Fruit fly (Drosophila melanogaster) whole organism, embryonic: ENCODE measurements around the gene CG4291.
A peak's percentile ranks its signal among the peaks of the same experiment; 100 is the strongest.

Source experiments
- Atf-2 ChIP-seq: fragments of 200-800 bp; sonication (Bioruptor generic); optimal IDR thresholded peaks from 2 replicates; lab custom pipeline; 2016; ENCODE audit warnings: missing biosample characterization, missing genetic modification characterization
- B-H1 ChIP-seq: fragments of 200-800 bp; sonication (Bioruptor generic); IDR thresholded peaks from 3 replicates; pipeline ENCODE4 v1.3.6; 2022; ENCODE audit warnings: missing biosample characterization, missing genetic modification characterization
- B-H2 ChIP-seq: fragments of 200-800 bp; sonication (Bioruptor generic); optimal IDR thresholded peaks from 2 replicates; lab custom pipeline; 2018; ENCODE audit warnings: missing biosample characterization, mild to moderate bottlenecking, missing genetic modification characterization
- CG10267 ChIP-seq: fragments of 200-800 bp; sonication (Bioruptor generic); optimal IDR thresholded peaks from 2 replicates; lab custom pipeline; 2018; ENCODE audit warnings: missing biosample characterization, mild to moderate bottlenecking, missing genetic modification characterization, moderate library complexity
- CG10431 ChIP-seq: fragments of 200-800 bp; sonication (Bioruptor generic); optimal IDR thresholded peaks from 3 replicates; lab custom pipeline; 2018; ENCODE audit warnings: missing biosample characterization, mild to moderate bottlenecking, missing genetic modification characterization
- CG10462 ChIP-seq: fragments of 200-800 bp; sonication (Bioruptor generic); optimal IDR thresholded peaks from 2 replicates; lab custom pipeline; 2016; ENCODE audit warnings: missing biosample characterization, missing genetic modification characterization
- CG11093 ChIP-seq: fragments of 200-800 bp; sonication (Bioruptor generic); IDR thresholded peaks from 3 replicates; pipeline ENCODE4 v1.3.6; 2022; ENCODE audit warnings: missing biosample characterization, missing genetic modification characterization
- CG11456 ChIP-seq: fragments of 200-800 bp; sonication (Bioruptor generic); IDR thresholded peaks from 3 replicates; pipeline ENCODE4 v1.3.6; 2022; ENCODE audit warnings: missing biosample characterization, missing genetic modification characterization
- CG11723 ChIP-seq: fragments of 200-800 bp; sonication (Bioruptor generic); optimal IDR thresholded peaks from 2 replicates; lab custom pipeline; 2017; ENCODE audit warnings: missing biosample characterization, mild to moderate bottlenecking, missing genetic modification characterization
- CG13424 ChIP-seq: fragments of 200-800 bp; sonication (Bioruptor generic); optimal IDR thresholded peaks from 2 replicates; lab custom pipeline; 2019; ENCODE audit warnings: missing biosample characterization, mild to moderate bottlenecking, missing genetic modification characterization, moderate library complexity
- CG15011 ChIP-seq: fragments of 200-800 bp; sonication (Bioruptor generic); optimal IDR thresholded peaks from 3 replicates; lab custom pipeline; 2018; ENCODE audit warnings: missing biosample characterization, mild to moderate bottlenecking, missing genetic modification characterization
- CG1529 ChIP-seq: fragments of 200-800 bp; sonication (Bioruptor generic); optimal IDR thresholded peaks from 3 replicates; lab custom pipeline; 2018; ENCODE audit warnings: missing biosample characterization, missing genetic modification characterization
- CG15696 ChIP-seq: fragments of 200-800 bp; sonication (Bioruptor generic); optimal IDR thresholded peaks from 2 replicates; lab custom pipeline; 2019; ENCODE audit warnings: missing biosample characterization, mild to moderate bottlenecking, missing genetic modification characterization, moderate library complexity
- CG17359 ChIP-seq: fragments of 200-800 bp; sonication (Bioruptor generic); optimal IDR thresholded peaks from 3 replicates; lab custom pipeline; 2018; ENCODE audit warnings: missing biosample characterization, mild to moderate bottlenecking, missing genetic modification characterization, moderate library complexity
- CG18599 ChIP-seq: fragments of 200-800 bp; sonication (Bioruptor generic); optimal IDR thresholded peaks from 3 replicates; lab custom pipeline; 2017; ENCODE audit warnings: missing biosample characterization, missing genetic modification characterization, mild to moderate bottlenecking, moderate library complexity, missing genetic modification reagents
- CG2712 ChIP-seq: fragments of 200-800 bp; optimal IDR thresholded peaks from 3 replicates; lab custom pipeline; 2019; ENCODE audit warnings: missing biosample characterization, mild to moderate bottlenecking, missing genetic modification characterization, moderate library complexity
- CG3995 ChIP-seq: fragments of 200-800 bp; sonication (Bioruptor generic); optimal IDR thresholded peaks from 3 replicates; lab custom pipeline; 2016; ENCODE audit warnings: missing biosample characterization, missing genetic modification characterization
- CG4282 ChIP-seq: fragments of 200-800 bp; sonication (Bioruptor generic); optimal IDR thresholded peaks from 2 replicates; lab custom pipeline; 2016; ENCODE audit warnings: missing biosample characterization, missing genetic modification characterization
- CG8944 ChIP-seq: fragments of 200-800 bp; sonication (Bioruptor generic); optimal IDR thresholded peaks from 3 replicates; lab custom pipeline; 2016; ENCODE audit warnings: missing biosample characterization, missing genetic modification characterization
- CG9817 ChIP-seq: fragments of 200-800 bp; sonication (Bioruptor generic); optimal IDR thresholded peaks from 2 replicates; lab custom pipeline; 2018; ENCODE audit warnings: missing biosample characterization, mild to moderate bottlenecking, missing genetic modification characterization, moderate library complexity
- D19B ChIP-seq: fragments of 200-800 bp; sonication (Bioruptor generic); optimal IDR thresholded peaks from 2 replicates; lab custom pipeline; 2017; ENCODE audit warnings: missing biosample characterization, mild to moderate bottlenecking, missing genetic modification characterization
- HLH3B ChIP-seq: fragments of 200-800 bp; sonication (Bioruptor generic); IDR thresholded peaks from 2 replicates; pipeline ENCODE4 v1.3.6; 2022; ENCODE audit warnings: missing biosample characterization, missing genetic modification characterization
- Lpt ChIP-seq: fragments of >200 bp; optimal IDR thresholded peaks from 2 replicates; lab custom pipeline; 2018; ENCODE audit warnings: missing biosample characterization, missing genetic modification characterization
- MESR4 ChIP-seq: fragments of 200-800 bp; sonication (Bioruptor generic); optimal IDR thresholded peaks from 2 replicates; lab custom pipeline; 2018; ENCODE audit warnings: missing biosample characterization, mild to moderate bottlenecking, missing genetic modification characterization, moderate library complexity
- MTF-1 ChIP-seq: fragments of 200-800 bp; sonication (Bioruptor generic); optimal IDR thresholded peaks from 2 replicates; lab custom pipeline; 2018; ENCODE audit warnings: missing biosample characterization, mild to moderate bottlenecking, missing genetic modification characterization, borderline replicate concordance
- NfI ChIP-seq: fragments of 200-800 bp; sonication (Bioruptor generic); optimal IDR thresholded peaks from 3 replicates; lab custom pipeline; 2018; ENCODE audit warnings: missing biosample characterization, mild to moderate bottlenecking, missing genetic modification characterization, moderate library complexity
- Oli ChIP-seq: fragments of 200-800 bp; sonication (Bioruptor generic); optimal IDR thresholded peaks from 2 replicates; lab custom pipeline; 2018; ENCODE audit warnings: missing biosample characterization, mild to moderate bottlenecking, missing genetic modification characterization, moderate library complexity
- Ptx1 ChIP-seq: fragments of 200-800 bp; sonication (Bioruptor generic); IDR thresholded peaks from 2 replicates; pipeline ENCODE4 v1.3.6; 2022; ENCODE audit warnings: missing biosample characterization, missing genetic modification characterization
- Stat92E ChIP-seq, 3 experiments: fragments of >200 bp in 2 of 3; fragments of 200-800 bp in 1 of 3; sonication (Bioruptor generic) in 1 of 3; optimal IDR thresholded peaks; 2 replicates each; lab custom pipeline; 2017 to 2019; ENCODE audit warnings: missing biosample characterization in 3 of 3, missing genetic modification characterization in 3 of 3, mild to moderate bottlenecking in 1 of 3, moderate library complexity in 1 of 3
- bcd ChIP-seq: fragments of 200-800 bp; sonication (Bioruptor generic); optimal IDR thresholded peaks from 2 replicates; lab custom pipeline; 2017; ENCODE audit warnings: missing biosample characterization, mild to moderate bottlenecking, missing genetic modification characterization
- bowl ChIP-seq: fragments of 200-800 bp; sonication (Bioruptor generic); IDR thresholded peaks from 2 replicates; pipeline ENCODE4 v1.3.6; 2022; ENCODE audit warnings: missing biosample characterization, missing genetic modification characterization
- croc ChIP-seq: fragments of 200-800 bp; sonication (Bioruptor generic); conservative IDR thresholded peaks from 3 replicates; pipeline ENCODE4 v1.3.6; 2022; ENCODE audit warnings: missing biosample characterization, missing genetic modification characterization
- dysf ChIP-seq: fragments of 200-800 bp; sonication (Bioruptor generic); IDR thresholded peaks from 3 replicates; pipeline ENCODE4 v1.3.6; 2022; ENCODE audit warnings: missing biosample characterization, missing genetic modification characterization
- en ChIP-seq: fragments of 200-800 bp; sonication (Bioruptor generic); optimal IDR thresholded peaks from 2 replicates; lab custom pipeline; 2016; ENCODE audit warnings: missing biosample characterization, missing genetic modification characterization
- ewg ChIP-seq: fragments of 200-800 bp; sonication (Bioruptor generic); optimal IDR thresholded peaks from 3 replicates; lab custom pipeline; 2017; ENCODE audit warnings: mild to moderate bottlenecking, missing biosample characterization, missing genetic modification reagents, missing genetic modification characterization
- fd102C ChIP-seq: fragments of 200-800 bp; sonication (Bioruptor generic); optimal IDR thresholded peaks from 2 replicates; lab custom pipeline; 2018; ENCODE audit warnings: missing biosample characterization, mild to moderate bottlenecking, missing genetic modification characterization, moderate library complexity
- fd3F ChIP-seq: fragments of 200-800 bp; sonication (Bioruptor generic); optimal IDR thresholded peaks from 2 replicates; lab custom pipeline; 2018; ENCODE audit warnings: missing biosample characterization, mild to moderate bottlenecking, missing genetic modification characterization, moderate library complexity
- hkb ChIP-seq, 2 experiments: fragments of 200-800 bp in 1 of 2; fragments of >200 bp in 1 of 2; sonication (Bioruptor generic) in 1 of 2; IDR thresholded peaks in 1 of 2; optimal IDR thresholded peaks in 1 of 2; 2 replicates each; pipeline versions ENCODE4 v1.3.6 to Lab custom; 2017 to 2022; ENCODE audit warnings: missing biosample characterization in 1 of 2, missing genetic modification characterization in 1 of 2
- inv ChIP-seq: fragments of 200-800 bp; sonication (Bioruptor generic); IDR thresholded peaks from 2 replicates; pipeline ENCODE4 v1.3.6; 2022; ENCODE audit warnings: missing biosample characterization, missing genetic modification characterization; ENCODE audit not compliant: partially characterized antibody
- mirr ChIP-seq: fragments of 200-800 bp; sonication (Bioruptor generic); optimal IDR thresholded peaks from 3 replicates; lab custom pipeline; 2018; ENCODE audit warnings: missing biosample characterization, mild to moderate bottlenecking, missing genetic modification characterization
- mld ChIP-seq: fragments of 200-800 bp; sonication (Bioruptor generic); IDR thresholded peaks from 3 replicates; pipeline ENCODE4 v1.3.6; 2022; ENCODE audit warnings: missing biosample characterization, missing genetic modification characterization; ENCODE audit not compliant: partially characterized antibody
- nom ChIP-seq: fragments of 200-800 bp; sonication (Bioruptor generic); optimal IDR thresholded peaks from 2 replicates; lab custom pipeline; 2017; ENCODE audit warnings: missing biosample characterization, missing genetic modification characterization, mild to moderate bottlenecking, moderate library complexity, missing genetic modification reagents
- sens ChIP-seq: fragments of 200-800 bp; sonication (Bioruptor generic); peaks from one replicate; lab custom pipeline; 2016; ENCODE audit warnings: missing biosample characterization, missing genetic modification characterization
- slp2 ChIP-seq: fragments of 200-800 bp; sonication (Bioruptor generic); optimal IDR thresholded peaks from 2 replicates; lab custom pipeline; 2016; ENCODE audit warnings: missing biosample characterization, missing genetic modification characterization
- trh ChIP-seq: fragments of 200-800 bp; sonication (Bioruptor generic); optimal IDR thresholded peaks from 2 replicates; lab custom pipeline; 2016; ENCODE audit warnings: missing biosample characterization, missing genetic modification characterization
- tup ChIP-seq: fragments of 200-800 bp; sonication (Bioruptor generic); optimal IDR thresholded peaks from 2 replicates; lab custom pipeline; 2016; ENCODE audit warnings: missing biosample characterization, mild to moderate bottlenecking, missing genetic modification characterization, moderate library complexity
- tx ChIP-seq: fragments of 200-800 bp; sonication (Bioruptor generic); optimal IDR thresholded peaks from 2 replicates; lab custom pipeline; 2016; ENCODE audit warnings: missing biosample characterization, missing genetic modification characterization
- unpg ChIP-seq: fragments of 200-800 bp; sonication (Bioruptor generic); optimal IDR thresholded peaks from 3 replicates; lab custom pipeline; 2018; ENCODE audit warnings: missing biosample characterization, mild to moderate bottlenecking, missing genetic modification characterization, moderate library complexity
- zen ChIP-seq: fragments of 200-800 bp; sonication (Bioruptor generic); optimal IDR thresholded peaks from 3 replicates; lab custom pipeline; 2018; ENCODE audit warnings: missing biosample characterization, mild to moderate bottlenecking, missing genetic modification characterization, moderate library complexity

CG4291 gene

dm6 chr2L:857897-858517 lies 5.5 kb upstream of the CG4291 start (continued):
- TF ChIP-seq HLH3B (GFP tag; lab: Robert Waterston, UW), result peak; percentile 73
- TF ChIP-seq CG8944 (GFP tag; lab: Kevin White, UChicago), result peak; percentile 37
- TF ChIP-seq CG3995 (GFP tag; lab: Kevin White, UChicago), result no peak
- TF ChIP-seq MESR4 (GFP tag; lab: Kevin White, UChicago), result no peak
- TF ChIP-seq bowl (GFP tag; lab: Robert Waterston, UW), result no peak
- no peak for TF ChIP-seq CG10431 (GFP tag; lab: Kevin White, UChicago)
- peak; percentile 62 for TF ChIP-seq CG2712 (tag; lab: Kevin White, UChicago)
- TF ChIP-seq zen (tag; lab: Kevin White, UChicago), result no peak
- no peak for TF ChIP-seq CG11723
- TF ChIP-seq sens, result peak; percentile 89
- no peak for TF ChIP-seq mld (GFP tag; lab: Robert Waterston, UW)
- TF ChIP-seq MTF-1 (GFP tag; lab: Kevin White, UChicago), result no peak
- TF ChIP-seq CG15011 (GFP tag; lab: Kevin White, UChicago), result no peak
- TF ChIP-seq CG10267, result peak; percentile 41
- peak; percentile 71 for TF ChIP-seq dysf (GFP tag; lab: Robert Waterston, UW)
- no peak for TF ChIP-seq CG15696 (tag; lab: Kevin White, UChicago)
- no peak for TF ChIP-seq fd102C (GFP tag; lab: Kevin White, UChicago)
- no peak for TF ChIP-seq CG11456 (GFP tag; lab: Robert Waterston, UW)
- peak; percentile 51 for TF ChIP-seq ewg
- TF ChIP-seq Oli (tag; lab: Kevin White, UChicago), result peak; percentile 48
- peak; percentile 31 for TF ChIP-seq CG10462
- TF ChIP-seq inv, result no peak
- TF ChIP-seq CG17359 (tag; lab: Kevin White, UChicago), result peak; percentile 67
- TF ChIP-seq en, result peak; percentile 48
- TF ChIP-seq CG1529 (GFP tag; lab: Kevin White, UChicago), result peak; percentile 53
- peak; percentile 42 for TF ChIP-seq NfI
- TF ChIP-seq B-H1 (GFP tag; lab: Robert Waterston, UW), result peak; percentile 54
- TF ChIP-seq croc (GFP tag; lab: Robert Waterston, UW), result peak; percentile 25; the same call in 1 of the 3 replicates
- TF ChIP-seq D19B (GFP tag; lab: Kevin White, UChicago), result no peak
- no peak for TF ChIP-seq hkb (optimal IDR thresholded peaks at IDR 0.05; lab: Kevin White, UChicago)
- peak; percentile 75 for TF ChIP-seq hkb (GFP tag; IDR thresholded peaks at IDR 0.05; lab: Robert Waterston, UW)
- peak; percentile 55 for TF ChIP-seq unpg (GFP tag; lab: Kevin White, UChicago)
- no peak for TF ChIP-seq mirr (GFP tag; lab: Kevin White, UChicago)
- no peak for TF ChIP-seq CG4282 (GFP tag; lab: Kevin White, UChicago)
- no peak for TF ChIP-seq slp2 (GFP tag; lab: Kevin White, UChicago)
- TF ChIP-seq fd3F, result no peak
- no peak for TF ChIP-seq bcd (GFP tag; lab: Kevin White, UChicago)
- TF ChIP-seq CG11093 (GFP tag; lab: Robert Waterston, UW), result peak; percentile 50; the same call in 2 of the 3 replicates
- no peak for TF ChIP-seq tx (GFP tag; lab: Kevin White, UChicago)
- peak; percentile 53 for TF ChIP-seq CG13424 (tag; lab: Kevin White, UChicago)
- TF ChIP-seq CG18599, result peak; percentile 42
- no peak for TF ChIP-seq Stat92E (GFP tag; optimal IDR thresholded peaks at IDR 0.05; lab: Kevin White, UChicago)
- TF ChIP-seq tup, result peak; percentile 24
- peak; percentile 54 for TF ChIP-seq Ptx1 (GFP tag; lab: Robert Waterston, UW)
- TF ChIP-seq CG9817 (tag; lab: Kevin White, UChicago), result peak; percentile 50
- peak; percentile 33 for TF ChIP-seq Atf-2 (GFP tag; lab: Kevin White, UChicago)
- no peak for TF ChIP-seq B-H2
- no peak for TF ChIP-seq nom (GFP tag; lab: Kevin White, UChicago)
- no peak for TF ChIP-seq trh (GFP tag; lab: Kevin White, UChicago)
- TF ChIP-seq Lpt, result no peak
